Fruit fly (Drosophila melanogaster): ENCODE measurements around the gene Sec71.

Gene Sec71

DNA sequence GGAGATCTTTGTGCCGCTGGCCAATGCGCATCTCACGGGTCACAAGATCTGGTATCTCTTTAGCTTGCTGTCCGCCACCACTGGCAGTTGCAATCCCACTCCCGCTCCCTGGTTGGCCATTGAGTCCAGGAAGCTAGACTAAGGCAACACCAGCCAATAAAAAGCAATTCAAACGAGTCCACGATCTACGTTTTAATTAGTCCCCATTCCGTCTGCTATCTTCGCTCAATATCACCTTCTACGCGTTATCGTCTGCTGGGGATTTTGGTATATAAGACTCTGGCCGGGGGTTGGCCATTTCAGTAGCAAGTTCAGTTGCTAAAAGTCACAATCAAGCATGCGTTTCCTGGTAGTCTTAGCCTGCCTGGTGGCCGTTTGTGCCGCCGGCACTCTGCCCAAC, 54.3 kb downstream of the Sec71 start, which contains the start of gene CG7953:
CG7953 (plus strand) TSS at position 301 of the 400 bp plus-strand sequence.
- TF ChIP-seq Ets65A (GFP tag), result peak; percentile 63
- no peak for TF ChIP-seq CG3281 (GFP tag; optimal IDR thresholded peaks at IDR 0.05)
- no peak for TF ChIP-seq BEAF-32 (GFP tag; optimal IDR thresholded peaks at IDR 0.05)
- no peak for TF ChIP-seq slou (GFP tag; optimal IDR thresholded peaks at IDR 0.05)
- no peak for TF ChIP-seq Blimp-1 (GFP tag; optimal IDR thresholded peaks at IDR 0.05)
- TF ChIP-seq pan (optimal IDR thresholded peaks at IDR 0.05), result no peak
- TF ChIP-seq pan (GFP tag; optimal IDR thresholded peaks at IDR 0.05 in 1 of 2, IDR thresholded peaks at IDR 0.05 in 1 of 2), result no peak
- TF ChIP-seq sob (GFP tag; IDR thresholded peaks at IDR 0.05), result 0 out of 2 replicates have a peak, but pooled peaks have one; percentile 12
- TF ChIP-seq exex (tag; optimal IDR thresholded peaks at IDR 0.05), result peak; percentile 29
- TF ChIP-seq CG6689 (GFP tag; IDR thresholded peaks at IDR 0.05), result no peak
- no peak for TF ChIP-seq Lhr (GFP tag; optimal IDR thresholded peaks at IDR 0.05)
- no peak for TF ChIP-seq CG2202 (tag; optimal IDR thresholded peaks at IDR 0.05)
- TF ChIP-seq Drgx (GFP tag; IDR thresholded peaks at IDR 0.05), result no peak

DNA sequence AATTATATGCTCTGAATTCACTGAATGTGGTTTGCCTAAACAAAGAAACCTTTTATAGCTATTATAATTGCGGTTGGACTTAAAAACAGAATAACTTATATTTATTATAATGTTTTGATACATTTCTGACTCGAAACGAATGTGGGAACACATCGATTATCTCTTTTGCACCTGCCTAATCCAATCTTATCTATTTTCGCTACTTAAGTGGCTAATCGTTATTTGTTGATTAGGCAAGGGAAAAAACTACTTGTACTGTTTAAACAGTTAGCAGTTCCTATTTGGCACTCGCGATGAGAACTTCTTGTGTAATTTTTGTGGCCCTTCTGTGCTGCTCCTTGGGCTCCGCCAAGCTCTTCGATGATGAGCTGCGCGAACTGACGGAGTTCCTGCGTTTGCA, 55.8 kb downstream of the Sec71 start, which contains the start of gene CG7968:
CG7968 (plus strand) TSS at position 276 of the 400 bp plus-strand sequence.
- TF ChIP-seq exex (tag; optimal IDR thresholded peaks at IDR 0.05) (peak; percentile 93), CG30403 (GFP tag; optimal IDR thresholded peaks at IDR 0.05) (no peak)

Data from whole organism, embryonic.